Fruit fly (Drosophila melanogaster): ENCODE results near the gene Pdf.
A peak's percentile ranks its signal among the peaks of the same experiment; 100 is the strongest.

Pdf gene

dm6 chr3R:26433743-26434142 lies 22.2 kb downstream of the Pdf start:
- TF ChIP-seq Elba2 (GFP tag; optimal IDR thresholded peaks at IDR 0.05) (peak; percentile 91), CG9609 (GFP tag; optimal IDR thresholded peaks at IDR 0.05) (no peak), CG4360 (GFP tag; IDR thresholded peaks at IDR 0.05) (0 out of 2 replicates have a peak, but pooled peaks have one; percentile 16)

DNA sequence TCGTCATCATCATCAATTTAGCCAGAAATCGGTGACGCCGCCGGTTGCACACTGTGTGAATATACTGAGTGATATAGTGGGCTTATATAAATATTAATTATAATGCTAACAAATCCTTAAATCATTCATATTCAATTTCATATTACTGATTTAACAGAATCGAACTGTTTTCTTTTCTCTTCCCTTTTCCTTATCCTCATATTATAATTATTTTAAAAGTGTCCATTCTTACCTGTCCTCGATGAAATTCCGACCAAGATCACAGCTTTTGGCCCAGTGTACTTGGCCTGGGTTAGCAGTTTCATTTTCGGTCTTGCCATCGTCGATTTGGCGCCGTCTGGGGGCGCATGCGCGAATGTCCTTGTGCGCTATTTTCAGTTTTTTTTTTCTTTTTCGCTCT lies 23.0 kb downstream of the Pdf start:
- peak; percentile 43; the same call in 1 of the 2 replicates for TF ChIP-seq Drgx (GFP tag; IDR thresholded peaks at IDR 0.05)
- TF ChIP-seq Xrp1 (GFP tag; IDR thresholded peaks at IDR 0.05): no peak

DNA sequence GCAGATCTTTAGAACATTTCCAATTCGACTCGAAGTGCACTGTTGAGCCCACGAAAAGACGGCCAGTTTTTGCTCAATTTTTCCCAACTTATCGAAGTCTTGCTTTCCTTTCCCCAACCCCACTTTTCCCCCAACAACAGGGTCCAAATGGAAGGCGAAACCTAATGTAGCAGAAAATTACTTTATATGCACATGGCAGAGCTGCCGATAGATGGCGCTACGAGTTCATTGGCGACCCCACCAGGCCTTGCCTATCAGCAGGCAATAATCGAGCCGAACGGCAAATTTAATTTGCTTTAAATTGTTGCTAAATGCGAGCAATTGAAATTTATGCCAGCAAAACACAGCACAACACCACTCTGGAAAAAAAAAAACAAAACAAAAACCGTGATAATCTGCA lies 23.4 kb downstream of the Pdf start:
- TF ChIP-seq CTCF (GFP tag; optimal IDR thresholded peaks at IDR 0.05) (peak; percentile 83), CG2889 (GFP tag; IDR thresholded peaks at IDR 0.05) (no peak)

dm6 chr3R:26429619-26430018 lies 26.3 kb downstream of the Pdf start:
- no peak for TF ChIP-seq Fer1 (GFP tag; optimal IDR thresholded peaks at IDR 0.05)
- no peak for TF ChIP-seq CG13296 (GFP tag; optimal IDR thresholded peaks at IDR 0.05)
- no peak for TF ChIP-seq rib (GFP tag; IDR thresholded peaks at IDR 0.05)
- no peak for TF ChIP-seq CG17328 (GFP tag; IDR thresholded peaks at IDR 0.05)
- no peak for TF ChIP-seq CG14014 (GFP tag; IDR thresholded peaks at IDR 0.05)
- TF ChIP-seq CG16813 (GFP tag; IDR thresholded peaks at IDR 0.05; ENCODE audit: partially characterized antibody): no peak
- TF ChIP-seq B-H1 (GFP tag; IDR thresholded peaks at IDR 0.05): no peak
- TF ChIP-seq CG12219 (GFP tag; optimal IDR thresholded peaks at IDR 0.05): no peak
- no peak for TF ChIP-seq CG6791 (GFP tag; IDR thresholded peaks at IDR 0.05; ENCODE audit: partially characterized antibody)
- TF ChIP-seq CHES-1-like (GFP tag; optimal IDR thresholded peaks at IDR 0.05): no peak
- TF ChIP-seq GATAe (GFP tag; conservative IDR thresholded peaks at IDR 0.05): no peak
- no peak for TF ChIP-seq Vsx1 (GFP tag; optimal IDR thresholded peaks at IDR 0.05)
- no peak for TF ChIP-seq CG31365 (tag; optimal IDR thresholded peaks at IDR 0.05)
- no peak for TF ChIP-seq CG14965 (GFP tag; optimal IDR thresholded peaks at IDR 0.05; ENCODE audit: borderline replicate concordance)
- no peak for TF ChIP-seq grn (GFP tag; optimal IDR thresholded peaks at IDR 0.05)
- no peak for TF ChIP-seq CG18011 (GFP tag; optimal IDR thresholded peaks at IDR 0.05)
- TF ChIP-seq CG10565 (GFP tag; optimal IDR thresholded peaks at IDR 0.05): no peak
- no peak for TF ChIP-seq CG18476 (GFP tag; optimal IDR thresholded peaks at IDR 0.05)

DNA sequence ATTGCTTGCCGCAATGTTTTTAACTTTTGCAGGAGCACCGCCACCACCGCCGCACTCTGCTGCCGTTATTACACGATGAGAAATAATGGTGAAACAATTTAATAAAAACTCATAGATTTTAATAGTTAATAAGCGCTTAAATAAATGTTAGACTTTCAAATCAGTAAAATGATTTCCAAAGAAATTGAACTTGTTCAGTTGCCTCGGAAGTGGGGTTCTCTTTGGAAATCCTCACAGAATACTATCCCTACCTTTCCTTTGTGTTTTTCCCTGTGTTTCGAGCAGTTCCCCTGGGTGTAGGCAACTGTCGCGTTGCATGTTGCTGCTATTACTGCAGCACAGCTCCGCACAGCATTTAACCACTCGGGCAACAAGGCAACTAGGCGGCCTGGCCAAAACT lies 27.7 kb downstream of the Pdf start:
- peak; percentile 27; the same call in 1 of the 2 replicates for TF ChIP-seq Drgx (GFP tag; IDR thresholded peaks at IDR 0.05)
- TF ChIP-seq CG8359 (GFP tag; optimal IDR thresholded peaks at IDR 0.05; ENCODE audit: borderline replicate concordance): no peak

DNA sequence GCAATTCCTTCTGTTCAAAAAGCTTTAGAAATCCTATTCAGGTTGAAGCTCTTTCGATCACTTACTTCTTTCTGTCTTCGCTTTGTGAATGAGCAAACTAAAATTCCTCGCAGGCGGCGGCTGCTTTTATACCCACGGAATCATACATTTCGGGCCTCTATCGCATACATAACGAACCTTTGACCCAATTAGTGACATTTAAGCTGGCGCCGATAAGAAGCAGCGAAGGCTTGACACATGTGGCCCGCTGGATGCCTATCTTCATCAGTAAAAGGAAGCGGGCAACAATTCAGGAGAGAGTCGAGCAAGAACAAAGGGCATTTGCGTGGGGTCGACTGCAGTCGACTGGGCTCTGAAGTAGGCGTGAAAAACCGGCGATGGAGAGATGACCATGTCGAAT lies 30.3 kb downstream of the Pdf start, which contains the start of gene CG34291:
Gene CG34291, minus strand, starts transcription at position 101 of the 400 bp plus-strand sequence.
- no peak for TF ChIP-seq lilli (GFP tag; optimal IDR thresholded peaks at IDR 0.05)
- TF ChIP-seq Ets65A (GFP tag): peak; percentile 46
- no peak for TF ChIP-seq CG9609 (GFP tag; optimal IDR thresholded peaks at IDR 0.05)
- TF ChIP-seq CG34376 (GFP tag; optimal IDR thresholded peaks at IDR 0.05): peak; percentile 10
- TF ChIP-seq Pdp1 (GFP tag; optimal IDR thresholded peaks at IDR 0.05): peak in 1 of 2 experiments; percentile 6

DNA sequence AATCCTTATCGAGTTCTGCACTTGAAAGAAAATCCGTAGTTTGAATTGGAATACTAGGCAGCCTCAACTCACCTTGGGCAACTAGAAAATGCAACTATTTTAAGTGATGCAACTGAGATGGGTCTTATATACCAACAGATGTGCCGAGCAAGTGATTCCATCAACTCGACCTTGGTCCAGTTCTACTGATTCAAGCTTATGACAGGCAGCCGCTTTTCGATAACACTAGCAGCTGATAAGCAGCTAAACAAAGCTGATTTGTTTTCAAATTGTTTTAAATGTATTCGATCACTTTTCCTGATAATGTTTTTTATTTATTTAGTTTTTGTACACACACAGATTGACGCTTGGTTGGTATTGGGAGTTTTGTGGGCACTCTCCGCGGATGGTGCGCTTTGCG lies 30.9 kb downstream of the Pdf start, which contains the start of gene CG6503:
Gene CG6503, minus strand, starts transcription at position 101 of the 400 bp plus-strand sequence.
- TF ChIP-seq CG10462 (GFP tag; optimal IDR thresholded peaks at IDR 0.05): no peak
- peak in 1 of 2 experiments; percentile 26 for TF ChIP-seq Pdp1 (GFP tag; optimal IDR thresholded peaks at IDR 0.05)

Measured in whole organism, embryonic.